Fruit fly (Drosophila melanogaster): Measurements from ENCODE around the gene Tl.

Tl gene

dm6 chr3R:26875544-26876027 lies 76.7 kb downstream of the Tl start, which contains the start of gene Rb97D (continued):
- TF ChIP-seq twi (tag; optimal IDR thresholded peaks at IDR 0.05) (peak; percentile 63), fd3F (GFP tag; optimal IDR thresholded peaks at IDR 0.05) (peak; percentile 38), grau (tag; optimal IDR thresholded peaks at IDR 0.05) (peak; percentile 75), rib (GFP tag; IDR thresholded peaks at IDR 0.05) (no peak), D19A (tag; optimal IDR thresholded peaks at IDR 0.05) (peak; percentile 47), CG10431 (GFP tag; optimal IDR thresholded peaks at IDR 0.05) (peak; percentile 30), jumu (GFP tag; optimal IDR thresholded peaks at IDR 0.05) (peak; percentile 29), CG16813 (GFP tag; IDR thresholded peaks at IDR 0.05; ENCODE audit: partially characterized antibody) (peak; percentile 86), Fer2 (tag; optimal IDR thresholded peaks at IDR 0.05) (peak; percentile 69), CG18619 (GFP tag; optimal IDR thresholded peaks at IDR 0.05) (peak; percentile 68), slbo (GFP tag; IDR thresholded peaks at IDR 0.05) (peak; percentile 83), CG9797 (GFP tag; optimal IDR thresholded peaks at IDR 0.05) (peak; percentile 17), CG8478 (optimal IDR thresholded peaks at IDR 0.05) (no peak), CG3726 (GFP tag; IDR thresholded peaks at IDR 0.05) (no peak), CG8944 (GFP tag; optimal IDR thresholded peaks at IDR 0.05) (peak; percentile 59), CG13894 (tag; optimal IDR thresholded peaks at IDR 0.05) (peak; percentile 44), CG4617 (GFP tag; optimal IDR thresholded peaks at IDR 0.05; ENCODE audit: borderline replicate concordance) (peak; percentile 67), CG13296 (GFP tag; optimal IDR thresholded peaks at IDR 0.05) (peak; percentile 73), bcd (GFP tag; optimal IDR thresholded peaks at IDR 0.05) (peak; percentile 54), sd (tag; optimal IDR thresholded peaks at IDR 0.05) (peak; percentile 35), ro (GFP tag; IDR thresholded peaks at IDR 0.05) (no peak; the same call in none of the 2 replicates), CG7372 (GFP tag; IDR thresholded peaks at IDR 0.05) (0 out of 2 replicates have a peak, but pooled peaks have one; percentile 6), CG4328 (GFP tag; optimal IDR thresholded peaks at IDR 0.05) (peak; percentile 39), inv (GFP tag; IDR thresholded peaks at IDR 0.05; ENCODE audit: partially characterized antibody) (peak; percentile 73), CG16815 (GFP tag; optimal IDR thresholded peaks at IDR 0.05) (peak; percentile 32), CG31224 (GFP tag; IDR thresholded peaks at IDR 0.05) (peak; percentile 64), CG30403 (GFP tag; optimal IDR thresholded peaks at IDR 0.05) (peak; percentile 84), cwo (GFP tag; optimal IDR thresholded peaks at IDR 0.05) (peak; percentile 20), wek (GFP tag; optimal IDR thresholded peaks at IDR 0.05) (peak; percentile 95), Six4 (GFP tag; optimal IDR thresholded peaks at IDR 0.05) (peak; percentile 38), CG10321 (GFP tag; IDR thresholded peaks at IDR 0.05) (no peak), HHEX (GFP tag; optimal IDR thresholded peaks at IDR 0.05) (peak; percentile 44), GATAe (GFP tag; conservative IDR thresholded peaks at IDR 0.05) (no peak), NfI (GFP tag; optimal IDR thresholded peaks at IDR 0.05) (peak; percentile 38), Lpt (GFP tag; optimal IDR thresholded peaks at IDR 0.05) (no peak), Drgx (GFP tag; IDR thresholded peaks at IDR 0.05) (peak; percentile 65), CG12391 (tag; optimal IDR thresholded peaks at IDR 0.05) (peak; percentile 72), tna (GFP tag; IDR thresholded peaks at IDR 0.05; ENCODE audit: partially characterized antibody) (no peak), seq (GFP tag; IDR thresholded peaks at IDR 0.05) (peak; percentile 32; the same call in 1 of the 2 replicates), CG1603 (tag; optimal IDR thresholded peaks at IDR 0.05) (peak; percentile 70), pros (GFP tag; optimal IDR thresholded peaks at IDR 0.05) (no peak), nau (GFP tag; optimal IDR thresholded peaks at IDR 0.05) (peak; percentile 39), CG11695 (GFP tag; IDR thresholded peaks at IDR 0.05) (peak; percentile 64; the same call in 2 of the 3 replicates), caup (GFP tag; optimal IDR thresholded peaks at IDR 0.05; ENCODE audit: severe bottlenecking) (peak; percentile 78), NC2β (GFP tag; optimal IDR thresholded peaks at IDR 0.05) (peak; percentile 47), hkb (optimal IDR thresholded peaks at IDR 0.05) (no peak), hkb (GFP tag; IDR thresholded peaks at IDR 0.05) (peak; percentile 78), Dip3 (GFP tag; optimal IDR thresholded peaks at IDR 0.05) (no peak), hth (optimal IDR thresholded peaks at IDR 0.05) (no peak), eve (GFP tag; optimal IDR thresholded peaks at IDR 0.05) (no peak), Aef1 (GFP tag; IDR thresholded peaks at IDR 0.05) (peak; percentile 26; the same call in 1 of the 3 replicates)
